Worm (Caenorhabditis elegans) whole organism, L1 larva: ENCODE data around the gene T27D12.6.

Source experiments
- jun-1 ChIP-seq: fragments of 150-350 bp; optimal IDR thresholded peaks from 2 replicates; lab custom pipeline; 2014; ENCODE audit warnings: missing biosample characterization, missing genetic modification reagents, missing genetic modification characterization
- nhr-19 ChIP-seq: fragments of 200-800 bp; sonication (Bioruptor generic); conservative IDR thresholded peaks from 2 replicates; pipeline ENCODE4 v1.3.6; 2022; ENCODE audit warnings: missing genetic modification characterization, missing compliant biosample characterization
- nhr-28 ChIP-seq: fragments of 150-350 bp; optimal IDR thresholded peaks from 2 replicates; lab custom pipeline; 2014; ENCODE audit warnings: missing biosample characterization, missing genetic modification characterization
- nhr-84 ChIP-seq: sonication (generic microtip); optimal IDR thresholded peaks from 2 replicates; lab custom pipeline; 2017; ENCODE audit warnings: missing biosample characterization, missing genetic modification characterization

DNA sequence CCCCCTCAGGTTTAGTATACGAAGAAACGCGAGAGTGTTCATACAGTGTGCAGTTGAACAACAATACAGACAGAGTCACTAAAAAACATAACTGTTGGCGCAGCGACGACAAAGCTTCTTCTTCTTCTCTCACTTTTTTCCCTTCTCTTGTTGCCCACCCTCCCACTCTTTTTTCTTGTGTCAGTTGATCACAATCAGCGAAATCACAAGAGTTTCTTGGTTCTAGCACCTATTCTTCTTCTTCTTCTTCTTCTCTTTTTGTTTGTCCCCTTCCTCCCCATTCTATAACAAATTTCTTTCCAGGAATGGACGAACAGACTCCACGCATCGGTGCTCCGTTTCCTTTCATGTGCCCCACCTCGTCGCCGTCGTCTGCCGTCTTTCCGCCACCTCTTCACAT lies 44.9 kb upstream of the T27D12.6 start, which contains the start of gene F43G6.4:
- TF ChIP-seq nhr-19 (GFP tag; lab: Robert Waterston, UW) (no peak), jun-1 (tag; lab: Kevin White, UChicago) (no peak), nhr-84 (tag; lab: Kevin White, UChicago) (no peak), nhr-28 (tag; lab: Kevin White, UChicago) (no peak)
